Fruit fly (Drosophila melanogaster) ovary, adult (tissue): ENCODE data around the gene Sdic4.
"Not testable (repeated sequence)": the region's sequence is repeated elsewhere in the genome, so short reads cannot be mapped to it uniquely, and the experiment has no call there.

Source experiments
- CG17801 ChIP-seq: fragments of 200-800 bp; optimal IDR thresholded peaks from 2 replicates; lab custom pipeline; 2019; ENCODE audit warnings: missing biosample characterization, mild to moderate bottlenecking, missing genetic modification characterization, moderate library complexity; ENCODE audit not compliant: partially characterized antibody

The Sdic4 gene

DNA sequence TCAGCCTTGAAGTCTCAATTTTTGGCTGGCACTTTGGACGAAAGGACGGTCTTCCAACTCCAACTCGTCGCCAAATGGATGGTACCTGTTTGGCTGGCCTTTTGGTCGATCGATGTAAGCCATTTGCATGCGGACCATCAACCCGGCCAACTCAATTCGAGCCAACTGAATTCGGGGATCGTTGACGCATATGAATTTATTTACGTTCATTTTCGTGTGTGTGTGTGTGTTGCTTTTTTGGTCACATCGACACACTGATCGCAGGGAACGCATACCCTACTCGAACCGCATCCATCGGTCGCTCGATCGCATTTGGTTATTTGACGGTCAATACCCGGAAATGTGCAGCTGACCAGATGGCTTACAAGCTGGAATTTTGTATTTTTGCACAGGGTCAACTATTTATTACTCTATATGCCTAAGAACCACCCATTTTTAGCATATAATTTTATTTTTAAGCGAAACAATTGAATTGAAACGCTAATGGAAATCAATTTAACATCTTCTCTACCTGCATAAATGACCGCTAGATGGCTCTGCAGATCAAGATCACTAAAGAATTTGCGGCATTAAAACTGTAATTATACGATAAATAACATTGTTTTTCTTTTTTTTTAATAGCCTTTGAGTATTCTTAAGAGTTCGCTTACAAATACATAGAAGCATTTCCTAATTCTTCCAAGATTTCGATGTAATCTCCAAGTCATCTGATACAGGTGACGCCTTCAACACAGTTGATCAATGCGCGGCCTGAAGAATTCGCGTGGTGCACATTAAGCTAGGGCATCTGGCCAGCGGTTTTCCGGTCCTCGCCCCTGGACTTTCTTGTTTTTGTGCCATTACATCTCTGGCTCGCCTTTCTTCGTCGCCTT lies 14.2 kb upstream of the Sdic4 start:
- TF ChIP-seq CG17801 (GFP tag; lab: Kevin White, UChicago), result no peak

DNA sequence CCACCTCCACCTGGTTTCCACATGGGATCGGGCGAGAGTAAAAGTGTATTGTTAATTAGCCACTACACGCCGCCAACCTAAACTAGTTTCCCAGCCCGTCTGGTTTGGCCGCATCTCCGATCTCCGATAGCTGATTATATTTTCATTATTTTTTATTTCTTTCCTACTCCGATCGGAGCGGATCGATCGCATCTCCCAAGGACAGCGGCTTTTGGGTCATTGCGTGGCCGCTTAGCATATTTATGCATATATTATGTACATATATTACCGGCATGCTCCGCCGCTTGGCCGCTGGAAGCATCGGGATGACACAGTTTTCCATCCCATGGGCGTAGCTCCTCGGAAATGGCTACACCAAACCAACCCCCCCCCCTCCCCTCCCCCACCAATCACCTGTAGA lies 13.1 kb upstream of the Sdic4 start:
- TF ChIP-seq CG17801 (GFP tag; lab: Kevin White, UChicago), result no peak

DNA sequence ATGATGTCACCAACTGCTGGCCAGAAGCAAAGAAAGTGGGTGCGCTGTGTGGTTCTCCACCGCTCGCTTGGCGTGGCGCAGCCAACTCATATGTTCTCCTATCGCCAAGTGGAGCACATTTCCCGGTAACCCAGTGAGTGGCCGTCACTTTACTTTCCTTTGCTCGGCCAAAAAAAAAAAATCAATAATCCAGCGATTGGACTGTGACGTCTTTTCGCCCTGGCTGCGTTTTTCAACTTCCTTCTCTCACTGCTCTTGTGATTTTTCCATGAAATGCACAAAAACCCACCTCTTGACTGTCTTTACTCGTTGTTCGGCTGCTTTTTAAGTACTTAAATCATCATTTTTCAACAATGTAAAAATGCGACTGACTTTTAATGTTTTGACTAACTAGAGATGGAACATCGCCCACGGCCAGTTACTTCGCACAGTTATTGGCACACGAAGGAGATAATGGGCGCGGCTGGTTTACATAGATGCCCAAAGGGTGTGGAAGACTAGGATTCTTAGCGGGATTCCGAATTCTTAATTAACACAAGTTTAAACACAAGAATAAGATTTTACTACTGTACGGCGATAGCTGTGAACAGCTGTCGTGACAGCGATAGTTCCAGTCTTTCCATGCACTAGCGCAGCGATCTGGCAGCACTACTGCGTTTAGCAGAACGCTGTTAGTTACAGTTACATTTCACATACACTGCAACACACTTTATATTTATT lies 11.1 kb upstream of the Sdic4 start, which contains the start of gene sw:
sw (minus strand) TSS at position 589 of the 720 bp plus-strand sequence.
- TF ChIP-seq CG17801 (GFP tag; lab: Kevin White, UChicago), result peak; percentile 49

DNA sequence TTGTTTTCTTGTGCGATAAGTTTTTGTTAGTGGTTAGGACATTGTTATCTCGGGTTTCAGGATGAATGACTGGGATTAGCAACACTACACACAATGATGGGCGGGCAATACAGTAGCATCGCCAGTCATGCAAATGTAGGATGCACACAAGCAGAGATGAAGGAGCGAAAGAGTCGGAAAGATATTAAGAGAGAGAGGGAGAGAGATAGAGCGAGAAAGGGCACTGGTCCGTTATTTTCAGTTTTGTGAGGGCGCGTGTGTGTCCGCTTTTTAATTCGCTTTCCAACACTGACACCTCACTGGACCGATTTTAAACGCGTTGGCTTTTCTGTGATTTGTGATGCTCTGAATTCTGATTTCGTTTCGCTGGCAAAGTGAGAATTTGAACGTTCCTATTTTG lies 6.8 kb upstream of the Sdic4 start:
- TF ChIP-seq CG17801 (GFP tag; lab: Kevin White, UChicago), result no peak

DNA sequence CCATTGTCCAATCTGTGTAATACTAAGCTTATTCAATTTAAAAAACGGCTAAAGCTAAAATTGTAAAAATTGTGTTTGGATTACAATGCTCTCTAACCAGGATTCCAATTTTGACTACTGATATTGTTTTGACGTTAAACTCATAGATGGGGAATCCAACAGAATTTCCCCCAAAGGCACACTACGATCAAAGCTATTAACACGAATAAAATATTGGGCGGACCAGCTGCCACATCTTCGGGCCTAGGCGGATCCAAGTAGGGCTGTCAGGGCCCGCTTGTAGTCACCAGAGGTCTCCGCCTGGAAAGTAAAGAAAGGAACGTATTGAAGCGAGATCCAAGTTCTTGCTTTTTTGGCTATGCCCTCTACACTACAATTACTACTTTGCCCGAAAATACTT lies 7.7 kb downstream of the Sdic4 start, which contains the start of gene SdicC:
SdicC (minus strand) TSS at position 101 of the 400 bp plus-strand sequence.
- TF ChIP-seq CG17801 (GFP tag; lab: Kevin White, UChicago), result not testable (repeated sequence)

DNA sequence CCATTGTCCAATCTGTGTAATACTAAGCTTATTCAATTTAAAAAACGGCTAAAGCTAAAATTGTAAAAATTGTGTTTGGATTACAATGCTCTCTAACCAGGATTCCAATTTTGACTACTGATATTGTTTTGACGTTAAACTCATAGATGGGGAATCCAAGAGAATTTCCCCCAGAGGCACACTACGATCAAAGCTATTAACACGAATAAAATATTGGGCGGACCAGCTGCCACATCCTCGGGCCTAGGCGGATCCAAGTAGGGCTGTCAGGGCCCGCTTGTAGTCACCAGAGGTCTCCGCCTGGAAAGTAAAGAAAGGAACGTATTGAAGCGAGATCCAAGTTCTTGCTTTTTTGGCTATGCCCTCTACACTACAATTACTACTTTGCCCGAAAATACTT lies 15.3 kb downstream of the Sdic4 start, which contains the start of gene SdicB:
SdicB (minus strand) TSS at position 101 of the 400 bp plus-strand sequence.
- TF ChIP-seq CG17801 (GFP tag; lab: Kevin White, UChicago), result not testable (repeated sequence)

DNA sequence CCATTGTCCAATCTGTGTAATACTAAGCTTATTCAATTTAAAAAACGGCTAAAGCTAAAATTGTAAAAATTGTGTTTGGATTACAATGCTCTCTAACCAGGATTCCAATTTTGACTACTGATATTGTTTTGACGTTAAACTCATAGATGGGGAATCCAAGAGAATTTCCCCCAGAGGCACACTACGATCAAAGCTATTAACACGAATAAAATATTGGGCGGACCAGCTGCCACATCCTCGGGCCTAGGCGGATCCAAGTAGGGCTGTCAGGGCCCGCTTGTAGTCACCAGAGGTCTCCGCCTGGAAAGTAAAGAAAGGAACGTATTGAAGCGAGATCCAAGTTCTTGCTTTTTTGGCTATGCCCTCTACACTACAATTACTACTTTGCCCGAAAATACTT lies 23.0 kb downstream of the Sdic4 start, which contains the start of gene SdicA:
SdicA (minus strand) TSS at position 101 of the 400 bp plus-strand sequence.
- not testable (repeated sequence) for TF ChIP-seq CG17801 (GFP tag; lab: Kevin White, UChicago)

DNA sequence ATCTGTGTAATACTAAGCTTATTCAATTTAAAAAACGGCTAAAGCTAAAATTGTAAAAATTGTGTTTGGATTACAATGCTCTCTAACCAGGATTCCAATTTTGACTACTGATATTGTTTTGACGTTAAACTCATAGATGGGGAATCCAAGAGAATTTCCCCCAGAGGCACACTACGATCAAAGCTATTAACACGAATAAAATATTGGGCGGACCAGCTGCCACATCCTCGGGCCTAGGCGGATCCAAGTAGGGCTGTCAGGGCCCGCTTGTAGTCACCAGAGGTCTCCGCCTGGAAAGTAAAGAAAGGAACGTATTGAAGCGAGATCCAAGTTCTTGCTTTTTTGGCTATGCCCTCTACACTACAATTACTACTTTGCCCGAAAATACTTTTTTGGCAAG lies 30.7 kb downstream of the Sdic4 start, which contains the start of gene Sdic3:
Sdic3 (minus strand) TSS at position 101 of the 400 bp plus-strand sequence.
- TF ChIP-seq CG17801 (GFP tag; lab: Kevin White, UChicago), result not testable (repeated sequence)

DNA sequence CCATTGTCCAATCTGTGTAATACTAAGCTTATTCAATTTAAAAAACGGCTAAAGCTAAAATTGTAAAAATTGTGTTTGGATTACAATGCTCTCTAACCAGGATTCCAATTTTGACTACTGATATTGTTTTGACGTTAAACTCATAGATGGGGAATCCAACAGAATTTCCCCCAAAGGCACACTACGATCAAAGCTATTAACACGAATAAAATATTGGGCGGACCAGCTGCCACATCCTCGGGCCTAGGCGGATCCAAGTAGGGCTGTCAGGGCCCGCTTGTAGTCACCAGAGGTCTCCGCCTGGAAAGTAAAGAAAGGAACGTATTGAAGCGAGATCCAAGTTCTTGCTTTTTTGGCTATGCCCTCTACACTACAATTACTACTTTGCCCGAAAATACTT lies 38.4 kb downstream of the Sdic4 start, which contains the start of gene Sdic2:
Sdic2 (minus strand) TSS at position 101 of the 400 bp plus-strand sequence.
- TF ChIP-seq CG17801 (GFP tag; lab: Kevin White, UChicago), result not testable (repeated sequence)

DNA sequence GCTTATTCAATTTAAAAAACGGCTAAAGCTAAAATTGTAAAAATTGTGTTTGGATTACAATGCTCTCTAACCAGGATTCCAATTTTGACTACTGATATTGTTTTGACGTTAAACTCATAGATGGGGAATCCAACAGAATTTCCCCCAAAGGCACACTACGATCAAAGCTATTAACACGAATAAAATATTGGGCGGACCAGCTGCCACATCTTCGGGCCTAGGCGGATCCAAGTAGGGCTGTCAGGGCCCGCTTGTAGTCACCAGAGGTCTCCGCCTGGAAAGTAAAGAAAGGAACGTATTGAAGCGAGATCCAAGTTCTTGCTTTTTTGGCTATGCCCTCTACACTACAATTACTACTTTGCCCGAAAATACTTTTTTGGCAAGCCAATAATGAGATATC lies 46.3 kb downstream of the Sdic4 start, which contains the start of gene Sdic1:
Sdic1 (minus strand) TSS at position 101 of the 400 bp plus-strand sequence.
- not testable (repeated sequence) for TF ChIP-seq CG17801 (GFP tag; lab: Kevin White, UChicago)

DNA sequence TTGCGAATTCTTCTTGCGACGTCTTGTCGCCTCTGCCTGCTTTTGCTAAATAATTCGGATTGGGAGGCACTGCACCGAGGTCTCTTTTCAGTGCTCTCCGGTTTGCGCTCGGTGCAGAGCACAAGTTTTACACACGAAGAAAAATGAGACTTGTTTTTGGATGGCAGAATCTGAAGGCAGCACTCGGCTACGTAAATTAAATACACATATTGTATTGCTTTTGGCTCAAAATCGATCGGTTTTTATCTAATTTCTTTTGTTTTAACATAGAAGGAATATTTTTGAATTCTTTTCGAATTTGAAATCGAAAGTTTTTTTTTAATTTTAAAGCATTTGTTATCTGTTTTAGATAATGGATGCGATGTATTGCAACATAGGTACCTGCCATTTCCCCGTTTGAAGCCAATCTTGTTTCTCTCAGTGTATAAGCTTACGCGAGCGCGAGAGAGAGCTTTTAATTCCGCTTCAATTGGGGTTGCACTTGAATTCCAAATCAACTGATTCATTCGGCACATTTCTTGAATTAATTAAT lies 51.3 kb downstream of the Sdic4 start, which contains the start of gene AnxB10:
AnxB10 (minus strand) TSS at position 51 of the 532 bp plus-strand sequence.
- TF ChIP-seq CG17801 (GFP tag; lab: Kevin White, UChicago), result peak; percentile 95
